Worm (Caenorhabditis elegans): Measurements from ENCODE around the gene K02C4.2.

ce11 chrII:8099212-8099784, 23.7 kb downstream of the K02C4.2 start:
- TF ChIP-seq F13C5.2 (tag; optimal IDR thresholded peaks at IDR 0.05) (no peak), ama-1 (optimal IDR thresholded peaks at IDR 0.05) (no peak), hmbx-1 (tag; optimal IDR thresholded peaks at IDR 0.05) (no peak), sea-1 (GFP tag; conservative IDR thresholded peaks at IDR 0.05) (no peak), hnd-1 (tag; optimal IDR thresholded peaks at IDR 0.05) (no peak), tbx-37 (GFP tag; conservative IDR thresholded peaks at IDR 0.05) (no peak), hmg-4 (GFP tag; optimal IDR thresholded peaks at IDR 0.05) (no peak)

All from whole organism, early embryonic.